Fruit fly (Drosophila melanogaster) whole organism, wandering third instar larva: ENCODE measurements around the gene CG7886.

Experiments used
- Dif ChIP-seq: fragments of 200-275, 200-300 bp; sonication (Bioruptor generic); optimal IDR thresholded peaks from 2 replicates; lab custom pipeline; 2018; ENCODE audit warnings: missing biosample characterization, missing genetic modification characterization; ENCODE audit not compliant: partially characterized antibody
- HLH106 ChIP-seq: fragments of 200-800 bp; optimal IDR thresholded peaks from 3 replicates; lab custom pipeline; 2019; ENCODE audit warnings: missing biosample characterization, mild to moderate bottlenecking, missing genetic modification characterization, moderate library complexity
- Hnf4 ChIP-seq: fragments of 200-800 bp; sonication (Bioruptor generic); optimal IDR thresholded peaks from 2 replicates; lab custom pipeline; 2016; ENCODE audit warnings: missing biosample characterization, mild to moderate bottlenecking, missing genetic modification characterization
- Myc ChIP-seq: fragments of >200 bp; optimal IDR thresholded peaks from 2 replicates; lab custom pipeline; 2017
- OdsH ChIP-seq: fragments of 200-800 bp; sonication (Bioruptor generic); optimal IDR thresholded peaks from 2 replicates; lab custom pipeline; 2016; ENCODE audit warnings: missing biosample characterization, mild to moderate bottlenecking, missing genetic modification characterization
- br ChIP-seq: fragments of 200-800 bp; sonication (Bioruptor generic); optimal IDR thresholded peaks from 2 replicates; lab custom pipeline; 2016; ENCODE audit warnings: missing biosample characterization, missing genetic modification characterization
- dl ChIP-seq, 2 experiments: fragments of 175-275, 200-275 bp in 1 of 2; fragments of 200-275 bp in 1 of 2; sonication (Bioruptor generic); optimal IDR thresholded peaks; lab custom pipeline; 2018; ENCODE audit warnings: mild to moderate bottlenecking in 2 of 2, missing biosample characterization in 2 of 2, missing genetic modification characterization in 2 of 2, moderate library complexity in 2 of 2; ENCODE audit not compliant: partially characterized antibody in 2 of 2, insufficient read depth in 1 of 2
- fru ChIP-seq: fragments of 200-800 bp; sonication (Bioruptor generic); optimal IDR thresholded peaks from 3 replicates; lab custom pipeline; 2016; ENCODE audit warnings: missing biosample characterization, mild to moderate bottlenecking, missing genetic modification characterization
- h ChIP-seq: fragments of 200-800 bp; sonication (Bioruptor generic); optimal IDR thresholded peaks from 3 replicates; lab custom pipeline; 2016; ENCODE audit warnings: missing biosample characterization, mild to moderate bottlenecking, missing genetic modification characterization
- pan ChIP-seq: fragments of >200 bp; optimal IDR thresholded peaks from 2 replicates; lab custom pipeline; 2017
- psq ChIP-seq: fragments of 200-800 bp; sonication (Bioruptor generic); optimal IDR thresholded peaks from 3 replicates; lab custom pipeline; 2017; ENCODE audit warnings: missing biosample characterization, mild to moderate bottlenecking, missing genetic modification characterization, moderate library complexity
- sage ChIP-seq: fragments of 200-800 bp; sonication (Bioruptor generic); optimal IDR thresholded peaks from 2 replicates; lab custom pipeline; 2016; ENCODE audit warnings: missing biosample characterization, mild to moderate bottlenecking, missing genetic modification characterization
- usp ChIP-seq: fragments of >200 bp; optimal IDR thresholded peaks from 2 replicates; lab custom pipeline; 2017; ENCODE audit warnings: missing biosample characterization, missing genetic modification characterization

DNA sequence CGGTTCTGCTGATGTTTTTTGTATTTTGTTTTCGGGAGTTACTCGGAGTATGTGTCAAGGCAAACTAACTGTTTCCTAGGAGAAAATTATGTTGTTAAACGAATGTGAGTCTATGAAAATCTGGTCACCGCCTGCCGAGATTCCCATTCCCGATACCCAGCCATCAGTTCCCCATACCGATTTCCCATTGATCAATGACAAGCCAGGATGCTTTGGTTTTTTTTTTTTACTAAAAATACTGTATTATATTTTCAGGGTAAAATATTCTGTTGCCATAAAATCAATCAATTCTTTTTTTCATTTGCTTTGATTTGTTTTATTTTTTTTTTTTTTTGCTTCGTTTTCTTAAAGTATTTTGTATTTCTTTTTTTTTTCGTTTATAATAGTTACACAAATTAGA, at the start of gene CG7886:
- TF ChIP-seq fru (GFP tag; lab: Kevin White, UChicago) (no peak), sage (GFP tag; lab: Kevin White, UChicago) (no peak), Myc (lab: Kevin White, UChicago) (no peak), pan (no peak), psq (GFP tag; lab: Kevin White, UChicago) (no peak), br (GFP tag; lab: Kevin White, UChicago) (no peak), h (GFP tag; lab: Kevin White, UChicago) (no peak), HLH106 (tag; lab: Kevin White, UChicago) (no peak), OdsH (GFP tag; lab: Kevin White, UChicago) (no peak), dl (GFP tag; optimal IDR thresholded peaks at IDR 0.05; lab: Kevin White, UChicago; ENCODE audit: insufficient read depth in 1 of 2, partially characterized antibody in 2 of 2) (no peak), usp (no peak), Dif (GFP tag; lab: Kevin White, UChicago) (no peak), Hnf4 (GFP tag; lab: Kevin White, UChicago) (no peak)
